Worm (Caenorhabditis elegans): ENCODE results near the gene Y37A1A.4.

DNA sequence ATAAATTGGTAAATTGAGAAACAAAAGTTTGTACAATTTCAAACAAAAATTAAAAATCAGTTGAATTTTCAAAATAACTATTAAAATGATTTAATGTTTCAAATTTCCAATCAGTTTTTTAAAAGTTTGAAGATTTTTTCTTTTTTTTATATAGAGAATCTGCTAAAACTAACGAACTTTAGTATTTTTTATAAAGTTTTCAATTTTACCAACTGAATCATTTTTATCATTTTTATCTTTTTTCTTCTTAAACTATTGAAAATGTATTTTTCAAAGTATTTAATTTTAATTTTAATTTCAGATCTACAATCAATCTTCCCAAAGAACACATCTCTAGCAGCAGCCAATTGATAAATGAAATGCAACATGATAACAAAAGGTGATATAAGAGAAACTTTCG lies at the start of gene Y37A1A.4:
- TF ChIP-seq C34B4.2 (tag; optimal IDR thresholded peaks at IDR 0.05) (no peak), nhr-12 (tag; optimal IDR thresholded peaks at IDR 0.05) (no peak), nhr-76 (tag; optimal IDR thresholded peaks at IDR 0.05) (no peak), mab-9 (GFP tag; IDR thresholded peaks at IDR 0.05) (no peak), grh-1 (GFP tag; IDR thresholded peaks at IDR 0.05) (no peak), fos-1 (tag; optimal IDR thresholded peaks at IDR 0.05) (no peak), lsy-2 (tag; optimal IDR thresholded peaks at IDR 0.05) (no peak), mep-1 (tag; optimal IDR thresholded peaks at IDR 0.05) (no peak), tbx-2 (tag; optimal IDR thresholded peaks at IDR 0.05) (no peak), fkh-8 (tag; optimal IDR thresholded peaks at IDR 0.05) (no peak)

Measured in whole organism, L1 larva.